Fruit fly (Drosophila melanogaster) whole organism, embryonic: ENCODE results near the gene CG13482.
A peak's percentile ranks its signal among the peaks of the same experiment; 100 is the strongest.

Experiments used
- Blimp-1 ChIP-seq: fragments of 200-800 bp; sonication (Bioruptor generic); optimal IDR thresholded peaks from 3 replicates; lab custom pipeline; 2018; ENCODE audit warnings: missing biosample characterization, missing genetic modification characterization, mild to moderate bottlenecking, moderate library complexity, missing genetic modification reagents
- C15 ChIP-seq: fragments of 200-800 bp; sonication (Bioruptor generic); IDR thresholded peaks from 3 replicates; pipeline ENCODE4 v1.3.6; 2022; ENCODE audit warnings: missing biosample characterization, missing genetic modification characterization
- CG10267 ChIP-seq: fragments of 200-800 bp; sonication (Bioruptor generic); optimal IDR thresholded peaks from 2 replicates; lab custom pipeline; 2018; ENCODE audit warnings: missing biosample characterization, mild to moderate bottlenecking, missing genetic modification characterization, moderate library complexity
- CG11504 ChIP-seq: fragments of 200-800 bp; sonication (Bioruptor generic); optimal IDR thresholded peaks from 3 replicates; lab custom pipeline; 2019; ENCODE audit warnings: missing biosample characterization, mild to moderate bottlenecking, missing genetic modification characterization, moderate library complexity
- CG12744 ChIP-seq: fragments of 200-800 bp; sonication (Bioruptor generic); optimal IDR thresholded peaks from 2 replicates; lab custom pipeline; 2016; ENCODE audit warnings: missing biosample characterization, missing genetic modification characterization
- CG13775 ChIP-seq: fragments of 200-800 bp; sonication (Bioruptor generic); optimal IDR thresholded peaks from 3 replicates; lab custom pipeline; 2017; ENCODE audit warnings: missing biosample characterization, mild to moderate bottlenecking, missing genetic modification characterization
- CG14050 ChIP-seq: fragments of 200-800 bp; sonication (Bioruptor generic); IDR thresholded peaks from 3 replicates; pipeline ENCODE4 v1.3.6; 2022; ENCODE audit warnings: missing biosample characterization, missing genetic modification characterization
- CG17612 ChIP-seq: fragments of 200-800 bp; sonication (Bioruptor generic); IDR thresholded peaks from 2 replicates; pipeline ENCODE4 v1.3.6; 2022; ENCODE audit warnings: missing biosample characterization, missing genetic modification characterization
- CG17829 ChIP-seq: fragments of 200-800 bp; optimal IDR thresholded peaks from 2 replicates; lab custom pipeline; 2019; ENCODE audit warnings: missing biosample characterization, mild to moderate bottlenecking, missing genetic modification characterization, moderate library complexity
- CG1792 ChIP-seq: fragments of 200-800 bp; sonication (Bioruptor generic); optimal IDR thresholded peaks from 2 replicates; lab custom pipeline; 2016; ENCODE audit warnings: missing biosample characterization, missing genetic modification characterization
- CG2875 ChIP-seq: fragments of 200-800 bp; sonication (Bioruptor generic); optimal IDR thresholded peaks from 2 replicates; lab custom pipeline; 2017; ENCODE audit warnings: missing biosample characterization, mild to moderate bottlenecking, missing genetic modification characterization, missing genetic modification reagents
- CG30020 ChIP-seq: fragments of 200-800 bp; optimal IDR thresholded peaks from 2 replicates; lab custom pipeline; 2019; ENCODE audit warnings: missing biosample characterization, mild to moderate bottlenecking, missing genetic modification characterization, moderate library complexity
- CG3163 ChIP-seq: fragments of 200-800 bp; sonication (Bioruptor generic); optimal IDR thresholded peaks from 3 replicates; lab custom pipeline; 2016; ENCODE audit warnings: missing biosample characterization, missing genetic modification characterization
- CG7556 ChIP-seq: fragments of 200-800 bp; sonication (Bioruptor generic); optimal IDR thresholded peaks from 2 replicates; lab custom pipeline; 2017; ENCODE audit warnings: missing biosample characterization, mild to moderate bottlenecking, missing genetic modification characterization
- CTCF ChIP-seq: fragments of 200-800 bp; sonication (Bioruptor generic); optimal IDR thresholded peaks from 2 replicates; lab custom pipeline; 2017; ENCODE audit warnings: missing biosample characterization, mild to moderate bottlenecking, missing genetic modification characterization, moderate library complexity
- Doc2 ChIP-seq: fragments of 200-800 bp; sonication (Bioruptor generic); IDR thresholded peaks from 2 replicates; pipeline ENCODE4 v1.3.6; 2022; ENCODE audit warnings: missing biosample characterization, missing genetic modification characterization
- E2f1 ChIP-seq: fragments of 200-800 bp; sonication (Bioruptor generic); IDR thresholded peaks from 2 replicates; pipeline ENCODE4 v1.3.6; 2022; ENCODE audit warnings: missing biosample characterization, missing genetic modification characterization
- Fer1 ChIP-seq: fragments of 200-800 bp; sonication (Bioruptor generic); optimal IDR thresholded peaks from 2 replicates; lab custom pipeline; 2017; ENCODE audit warnings: missing biosample characterization, mild to moderate bottlenecking, missing genetic modification characterization
- H2.0 ChIP-seq: fragments of 200-800 bp; sonication (Bioruptor generic); IDR thresholded peaks from 2 replicates; pipeline ENCODE4 v1.3.6; 2022; ENCODE audit warnings: missing biosample characterization, missing genetic modification characterization
- Hmx ChIP-seq: fragments of 200-800 bp; sonication (Bioruptor generic); optimal IDR thresholded peaks from 2 replicates; lab custom pipeline; 2016; ENCODE audit warnings: missing biosample characterization, missing genetic modification characterization
- Hr3 ChIP-seq: fragments of 200-800 bp; sonication (Bioruptor generic); optimal IDR thresholded peaks from 3 replicates; lab custom pipeline; 2016; ENCODE audit warnings: missing biosample characterization, missing genetic modification characterization
- Hr51 ChIP-seq, 2 experiments: fragments of 200-800 bp; sonication (Bioruptor generic); optimal IDR thresholded peaks; 2 replicates in 1 of 2; 3 replicates in 1 of 2; lab custom pipeline; 2016 to 2018; ENCODE audit warnings: missing biosample characterization in 2 of 2, missing genetic modification characterization in 2 of 2, mild to moderate bottlenecking in 1 of 2, moderate library complexity in 1 of 2
- NC2α ChIP-seq: fragments of 200-800 bp; sonication (Bioruptor generic); optimal IDR thresholded peaks from 2 replicates; lab custom pipeline; 2016; ENCODE audit warnings: missing biosample characterization, missing genetic modification characterization
- NFAT ChIP-seq: fragments of 200-800 bp; sonication (Bioruptor generic); IDR thresholded peaks from 2 replicates; pipeline ENCODE4 v1.3.6; 2022; ENCODE audit warnings: missing biosample characterization, missing genetic modification characterization
- NK7.1 ChIP-seq: fragments of 200-800 bp; sonication (Bioruptor generic); optimal IDR thresholded peaks from 3 replicates; lab custom pipeline; 2016; ENCODE audit warnings: missing biosample characterization, missing genetic modification characterization
- Poxn ChIP-seq: fragments of 200-800 bp; sonication (Bioruptor generic); IDR thresholded peaks from 2 replicates; pipeline ENCODE4 v1.3.6; 2022; ENCODE audit warnings: missing biosample characterization, missing genetic modification characterization
- Ptx1 ChIP-seq: fragments of 200-800 bp; sonication (Bioruptor generic); IDR thresholded peaks from 2 replicates; pipeline ENCODE4 v1.3.6; 2022; ENCODE audit warnings: missing biosample characterization, missing genetic modification characterization
- Ravus ChIP-seq: fragments of 200-800 bp; sonication (Bioruptor generic); IDR thresholded peaks from 2 replicates; pipeline ENCODE4 v1.3.6; 2022; ENCODE audit warnings: missing biosample characterization, missing genetic modification characterization
- Scr ChIP-seq: fragments of 200-800 bp; sonication (Bioruptor generic); IDR thresholded peaks from 2 replicates; pipeline ENCODE4 v1.3.6; 2022; ENCODE audit warnings: missing biosample characterization, missing genetic modification characterization; ENCODE audit not compliant: partially characterized antibody
- Trl ChIP-seq, 3 experiments: fragments of >200 bp in 2 of 3; fragments of 200-800 bp in 1 of 3; sonication (Bioruptor generic) in 1 of 3; optimal IDR thresholded peaks; 2 replicates in 1 of 3; 3 replicates in 2 of 3; lab custom pipeline; 2016 to 2017; ENCODE audit warnings: missing biosample characterization in 1 of 3, missing genetic modification characterization in 1 of 3
- bigmax ChIP-seq: fragments of 200-800 bp; sonication (Bioruptor generic); optimal IDR thresholded peaks from 2 replicates; lab custom pipeline; 2018; ENCODE audit warnings: missing biosample characterization, mild to moderate bottlenecking, missing genetic modification characterization
- cg ChIP-seq: fragments of 200-800 bp; sonication (Bioruptor generic); optimal IDR thresholded peaks from 3 replicates; lab custom pipeline; 2019; ENCODE audit warnings: missing biosample characterization, mild to moderate bottlenecking, missing genetic modification characterization, moderate library complexity
- chn ChIP-seq: fragments of 200-800 bp; sonication (Bioruptor generic); optimal IDR thresholded peaks from 2 replicates; lab custom pipeline; 2016; ENCODE audit warnings: missing biosample characterization, missing genetic modification characterization
- crol ChIP-seq: fragments of 200-800 bp; sonication (Bioruptor generic); IDR thresholded peaks from 2 replicates; pipeline ENCODE4 v1.3.6; 2022; ENCODE audit warnings: missing biosample characterization, missing genetic modification characterization
- dati ChIP-seq: fragments of 200-800 bp; sonication (Bioruptor generic); IDR thresholded peaks from 2 replicates; pipeline ENCODE4 v1.3.6; 2022; ENCODE audit warnings: missing biosample characterization, missing genetic modification characterization
- dimm ChIP-seq: fragments of 200-800 bp; sonication (Bioruptor generic); IDR thresholded peaks from 2 replicates; pipeline ENCODE4 v1.3.6; 2022; ENCODE audit warnings: missing biosample characterization, missing genetic modification characterization
- dmrt11E ChIP-seq: fragments of 200-800 bp; sonication (Bioruptor generic); optimal IDR thresholded peaks from 3 replicates; lab custom pipeline; 2018; ENCODE audit warnings: missing biosample characterization, mild to moderate bottlenecking, missing genetic modification characterization, moderate library complexity
- dmrt99B ChIP-seq: fragments of 200-800 bp; sonication (Bioruptor generic); optimal IDR thresholded peaks from 2 replicates; lab custom pipeline; 2018; ENCODE audit warnings: missing biosample characterization, mild to moderate bottlenecking, missing genetic modification characterization, moderate library complexity
- exex ChIP-seq: fragments of 200-800 bp; sonication (Bioruptor generic); optimal IDR thresholded peaks from 4 replicates; lab custom pipeline; 2018; ENCODE audit warnings: missing biosample characterization, mild to moderate bottlenecking, missing genetic modification characterization, moderate library complexity
- grn ChIP-seq: fragments of 200-800 bp; sonication (Bioruptor generic); optimal IDR thresholded peaks from 3 replicates; lab custom pipeline; 2017; ENCODE audit warnings: missing biosample characterization, missing genetic modification characterization
- nau ChIP-seq: fragments of 200-800 bp; sonication (Bioruptor generic); optimal IDR thresholded peaks from 3 replicates; lab custom pipeline; 2017; ENCODE audit warnings: missing biosample characterization, mild to moderate bottlenecking, missing genetic modification characterization, missing genetic modification reagents
- nom ChIP-seq: fragments of 200-800 bp; sonication (Bioruptor generic); optimal IDR thresholded peaks from 2 replicates; lab custom pipeline; 2017; ENCODE audit warnings: missing biosample characterization, missing genetic modification characterization, mild to moderate bottlenecking, moderate library complexity, missing genetic modification reagents
- psq ChIP-seq: fragments of 200-800 bp; sonication (Bioruptor generic); optimal IDR thresholded peaks from 2 replicates; lab custom pipeline; 2017; ENCODE audit warnings: missing biosample characterization, missing genetic modification characterization
- pzg ChIP-seq: fragments of 200-800 bp; sonication (Bioruptor generic); optimal IDR thresholded peaks from 3 replicates; lab custom pipeline; 2018; ENCODE audit warnings: missing biosample characterization, mild to moderate bottlenecking, missing genetic modification characterization, moderate library complexity
- ranshi ChIP-seq: fragments of 200-800 bp; sonication (Bioruptor generic); IDR thresholded peaks from 2 replicates; pipeline ENCODE4 v1.3.6; 2022; ENCODE audit warnings: missing biosample characterization, missing genetic modification characterization
- ro ChIP-seq: fragments of 200-800 bp; sonication (Bioruptor generic); IDR thresholded peaks from 2 replicates; pipeline ENCODE4 v1.3.6; 2022; ENCODE audit warnings: missing biosample characterization, missing genetic modification characterization
- row ChIP-seq: fragments of 200-800 bp; sonication (Bioruptor generic); IDR thresholded peaks from 3 replicates; pipeline ENCODE4 v1.3.6; 2022; ENCODE audit warnings: missing biosample characterization, missing genetic modification characterization
- sens ChIP-seq: fragments of 200-800 bp; sonication (Bioruptor generic); peaks from one replicate; lab custom pipeline; 2016; ENCODE audit warnings: missing biosample characterization, missing genetic modification characterization
- tgo ChIP-seq: fragments of 200-800 bp; sonication (Bioruptor generic); IDR thresholded peaks from 3 replicates; pipeline ENCODE4 v1.3.6; 2022; ENCODE audit warnings: missing biosample characterization, missing genetic modification characterization
- zfh1 ChIP-seq: fragments of 200-800 bp; sonication (Bioruptor generic); IDR thresholded peaks from 3 replicates; pipeline ENCODE4 v1.3.6; 2022; ENCODE audit warnings: missing biosample characterization, missing genetic modification characterization

CG13482 gene

DNA sequence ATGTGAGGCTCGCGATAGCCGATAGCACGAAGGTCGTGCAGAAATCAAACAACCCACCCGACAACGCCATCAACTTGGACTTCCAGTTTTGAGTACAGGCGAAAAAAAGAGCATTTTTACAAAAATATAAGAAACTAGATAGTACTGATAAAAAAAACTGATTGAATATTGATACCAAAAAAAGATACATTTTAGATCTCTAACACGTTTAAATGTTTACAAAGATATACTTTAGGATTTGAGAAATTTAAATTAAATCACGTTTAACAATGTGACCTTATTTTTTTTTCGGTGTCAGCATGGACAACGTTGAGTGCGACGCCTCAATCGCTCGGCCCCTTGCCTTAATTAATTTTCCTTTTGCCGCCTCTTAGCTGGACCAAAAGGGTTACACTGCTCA is 21.1 kb downstream of the CG13482 start (continued):
- TF ChIP-seq tgo (GFP tag; lab: Robert Waterston, UW) (no peak), Hr51 (GFP tag; optimal IDR thresholded peaks at IDR 0.05; lab: Kevin White, UChicago) (peak in 1 of 2 experiments; percentile 3), sens (GFP tag; lab: Kevin White, UChicago) (no peak)

DNA sequence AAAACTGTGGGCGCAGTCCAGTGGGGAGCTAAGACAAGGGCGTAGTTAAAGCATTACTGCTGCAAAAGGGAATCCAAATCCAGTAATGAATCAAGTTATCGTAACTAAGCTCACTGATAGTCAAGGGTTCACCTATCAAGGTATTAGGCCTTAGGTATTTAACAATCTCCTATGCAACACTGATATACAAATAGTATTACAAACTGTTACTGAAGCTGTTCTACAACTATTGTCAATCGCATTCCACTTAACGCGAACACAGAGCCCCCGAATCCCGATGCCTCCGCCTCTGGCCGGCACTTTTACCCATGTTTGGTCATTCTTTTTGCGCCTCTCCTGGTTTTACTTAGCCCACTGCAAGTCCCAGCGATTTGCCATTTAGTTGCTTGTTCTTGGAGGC is 21.7 kb downstream of the CG13482 start:
- TF ChIP-seq nom (GFP tag; lab: Kevin White, UChicago) (peak; percentile 20), dimm (GFP tag; lab: Robert Waterston, UW) (no peak), row (GFP tag; lab: Robert Waterston, UW) (0 out of 3 replicates have a peak, but pooled peaks have one; percentile 5), Doc2 (no peak), Scr (GFP tag; lab: Robert Waterston, UW) (no peak), NC2α (GFP tag; lab: Kevin White, UChicago) (no peak), grn (GFP tag; lab: Kevin White, UChicago) (no peak), Ptx1 (no peak), zfh1 (GFP tag; lab: Robert Waterston, UW) (no peak), crol (GFP tag; lab: Robert Waterston, UW) (no peak), NFAT (GFP tag; lab: Robert Waterston, UW) (no peak), Blimp-1 (GFP tag; lab: Kevin White, UChicago) (no peak), Hr3 (no peak), Hmx (no peak), psq (no peak), dati (GFP tag; lab: Robert Waterston, UW) (no peak)

DNA sequence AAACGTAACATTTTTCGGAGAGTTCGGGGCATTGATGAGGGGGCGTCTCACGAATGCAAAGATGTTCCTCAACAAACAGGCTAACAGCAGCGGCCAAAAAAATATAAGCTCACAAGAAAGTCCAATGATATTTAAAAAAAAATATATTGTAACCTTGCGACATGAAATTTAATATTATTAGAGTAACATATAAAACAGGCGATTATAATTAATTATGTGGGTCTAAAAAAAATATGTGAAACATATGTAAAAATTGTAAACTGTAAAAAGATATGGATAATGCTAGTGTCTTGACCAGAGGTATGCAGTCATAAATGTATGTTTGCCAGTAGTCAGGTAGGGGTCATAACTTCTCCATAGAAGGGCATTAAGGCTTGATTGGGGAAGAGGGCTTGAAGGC is 24.0 kb downstream of the CG13482 start:
- TF ChIP-seq E2f1, result no peak
- no peak for TF ChIP-seq chn
- no peak for TF ChIP-seq CG30020 (tag; lab: Kevin White, UChicago)
- TF ChIP-seq Poxn (GFP tag; lab: Robert Waterston, UW), result no peak
- TF ChIP-seq H2.0 (GFP tag; lab: Robert Waterston, UW), result no peak
- TF ChIP-seq Fer1 (GFP tag; lab: Kevin White, UChicago), result peak; percentile 19
- TF ChIP-seq CG11504, result peak; percentile 58
- TF ChIP-seq Ravus, result no peak
- TF ChIP-seq Blimp-1 (GFP tag; lab: Kevin White, UChicago), result peak; percentile 47
- TF ChIP-seq ranshi (GFP tag; lab: Robert Waterston, UW), result no peak
- peak; percentile 24 for TF ChIP-seq CG17829 (tag; lab: Kevin White, UChicago)
- TF ChIP-seq cg, result no peak
- peak; percentile 19 for TF ChIP-seq dmrt11E (tag; lab: Kevin White, UChicago)
- no peak for TF ChIP-seq Hr3
- no peak for TF ChIP-seq CG14050 (GFP tag; lab: Robert Waterston, UW)
- TF ChIP-seq bigmax (GFP tag; lab: Kevin White, UChicago), result no peak
- no peak for TF ChIP-seq CG1792 (GFP tag; lab: Kevin White, UChicago)
- TF ChIP-seq dmrt99B (tag; lab: Kevin White, UChicago), result peak; percentile 48
- no peak for TF ChIP-seq CG17612 (GFP tag; lab: Robert Waterston, UW)
- TF ChIP-seq pzg (GFP tag; lab: Kevin White, UChicago), result no peak
- TF ChIP-seq Trl (optimal IDR thresholded peaks at IDR 0.05; lab: Kevin White, UChicago), result no peak
- TF ChIP-seq Trl (GFP tag; optimal IDR thresholded peaks at IDR 0.05; lab: Kevin White, UChicago), result no peak
- TF ChIP-seq exex, result no peak
- no peak for TF ChIP-seq CG2875
- peak; percentile 25 for TF ChIP-seq CG10267 (tag; lab: Kevin White, UChicago)
- no peak for TF ChIP-seq C15 (GFP tag; lab: Robert Waterston, UW)
- TF ChIP-seq CTCF, result no peak
- TF ChIP-seq ro (GFP tag; lab: Robert Waterston, UW), result no peak
- no peak for TF ChIP-seq nau (GFP tag; lab: Kevin White, UChicago)
- no peak for TF ChIP-seq NK7.1 (GFP tag; lab: Kevin White, UChicago)
- no peak for TF ChIP-seq CG3163 (GFP tag; lab: Kevin White, UChicago)
- TF ChIP-seq CG7556 (GFP tag; lab: Kevin White, UChicago), result peak; percentile 1
- no peak for TF ChIP-seq CG12744
- TF ChIP-seq CG13775 (GFP tag; lab: Kevin White, UChicago), result no peak
